Fruit fly (Drosophila melanogaster) whole organism, prepupa: ENCODE measurements around the gene SC35.
A peak's percentile ranks its signal among the peaks of the same experiment; 100 is the strongest.

Source experiments
- Blimp-1 ChIP-seq: fragments of 200-800 bp; sonication (Bioruptor generic); optimal IDR thresholded peaks from 3 replicates; lab custom pipeline; 2017; ENCODE audit warnings: missing biosample characterization, missing genetic modification characterization, mild to moderate bottlenecking, moderate library complexity, missing genetic modification reagents
- CG10669 ChIP-seq: fragments of 200-800 bp; sonication (Bioruptor generic); optimal IDR thresholded peaks from 3 replicates; lab custom pipeline; 2018; ENCODE audit warnings: missing biosample characterization, mild to moderate bottlenecking, missing genetic modification characterization, moderate library complexity
- CG11902 ChIP-seq: fragments of 200-800 bp; sonication (Bioruptor generic); optimal IDR thresholded peaks from 3 replicates; lab custom pipeline; 2016; ENCODE audit warnings: missing biosample characterization, missing genetic modification characterization
- CG1621 ChIP-seq: fragments of 200-800 bp; sonication (Bioruptor generic); optimal IDR thresholded peaks from 3 replicates; lab custom pipeline; 2018; ENCODE audit warnings: missing biosample characterization, mild to moderate bottlenecking, missing genetic modification characterization
- CG16779 ChIP-seq: fragments of 200-800 bp; sonication (Bioruptor generic); optimal IDR thresholded peaks from 3 replicates; lab custom pipeline; 2017; ENCODE audit warnings: missing biosample characterization, mild to moderate bottlenecking, missing genetic modification characterization
- CG3032 ChIP-seq: fragments of 200-800 bp; optimal IDR thresholded peaks from 2 replicates; lab custom pipeline; 2019; ENCODE audit warnings: missing biosample characterization, mild to moderate bottlenecking, missing genetic modification characterization, moderate library complexity
- CG31627 ChIP-seq: fragments of 200-800 bp; sonication (Bioruptor generic); optimal IDR thresholded peaks from 3 replicates; lab custom pipeline; 2016; ENCODE audit warnings: missing biosample characterization, missing genetic modification characterization
- CG3919 ChIP-seq: fragments of 200-800 bp; sonication (Bioruptor generic); optimal IDR thresholded peaks from 3 replicates; lab custom pipeline; 2016; ENCODE audit warnings: missing biosample characterization, missing genetic modification characterization
- CG4318 ChIP-seq: fragments of 200-800 bp; sonication (Bioruptor generic); optimal IDR thresholded peaks from 3 replicates; lab custom pipeline; 2017; ENCODE audit warnings: missing biosample characterization, mild to moderate bottlenecking, missing genetic modification characterization
- CG6276 ChIP-seq: fragments of 200-800 bp; sonication (Bioruptor generic); optimal IDR thresholded peaks from 2 replicates; lab custom pipeline; 2017; ENCODE audit warnings: missing biosample characterization, mild to moderate bottlenecking, missing genetic modification characterization
- CG6792 ChIP-seq: fragments of 200-800 bp; sonication (Bioruptor generic); optimal IDR thresholded peaks from 3 replicates; lab custom pipeline; 2016; ENCODE audit warnings: missing biosample characterization, missing genetic modification characterization
- CG6808 ChIP-seq: fragments of 200-800 bp; sonication (Bioruptor generic); optimal IDR thresholded peaks from 3 replicates; lab custom pipeline; 2017; ENCODE audit warnings: missing biosample characterization, missing genetic modification characterization, mild to moderate bottlenecking, moderate library complexity, missing genetic modification reagents
- CG7368 ChIP-seq: fragments of 200-800 bp; sonication (Bioruptor generic); optimal IDR thresholded peaks from 3 replicates; lab custom pipeline; 2016; ENCODE audit warnings: missing biosample characterization, missing genetic modification characterization
- CG8119 ChIP-seq: fragments of 200-800 bp; sonication (Bioruptor generic); IDR thresholded peaks from 3 replicates; pipeline ENCODE4 v1.3.6; 2022; ENCODE audit warnings: missing biosample characterization, missing genetic modification characterization
- CG8319 ChIP-seq: fragments of 200-800 bp; sonication (Bioruptor generic); optimal IDR thresholded peaks from 3 replicates; lab custom pipeline; 2016; ENCODE audit warnings: missing biosample characterization, missing genetic modification characterization
- CG9139 ChIP-seq: fragments of 200-800 bp; sonication (Bioruptor generic); optimal IDR thresholded peaks from 3 replicates; lab custom pipeline; 2017; ENCODE audit warnings: missing biosample characterization, mild to moderate bottlenecking, missing genetic modification characterization
- Eip75B ChIP-seq: fragments of 200-800 bp; sonication (Bioruptor generic); optimal IDR thresholded peaks from 3 replicates; lab custom pipeline; 2016; ENCODE audit warnings: missing biosample characterization, missing genetic modification characterization
- Eip78C ChIP-seq: fragments of 200-800 bp; sonication (Bioruptor generic); peaks from one replicate; lab custom pipeline; 2016; ENCODE audit warnings: missing biosample characterization, missing genetic modification characterization
- Eip93F ChIP-seq: fragments of 200-800 bp; sonication (Bioruptor generic); optimal IDR thresholded peaks from 2 replicates; lab custom pipeline; 2016; ENCODE audit warnings: missing biosample characterization, mild to moderate bottlenecking, missing genetic modification characterization
- Ets21C ChIP-seq: fragments of 200-800 bp; sonication (Bioruptor generic); optimal IDR thresholded peaks from 3 replicates; lab custom pipeline; 2016; ENCODE audit warnings: missing biosample characterization, missing genetic modification characterization
- Gug ChIP-seq: fragments of 200-800 bp; sonication (Bioruptor generic); IDR thresholded peaks from 2 replicates; pipeline ENCODE4 v1.3.6; 2022; ENCODE audit warnings: missing biosample characterization, missing genetic modification characterization
- Hr39 ChIP-seq: fragments of 200-800 bp; sonication (Bioruptor generic); optimal IDR thresholded peaks from 2 replicates; lab custom pipeline; 2016; ENCODE audit warnings: missing biosample characterization, missing genetic modification characterization
- Met ChIP-seq: fragments of 200-800 bp; sonication (Bioruptor generic); optimal IDR thresholded peaks from 3 replicates; lab custom pipeline; 2016; ENCODE audit warnings: missing biosample characterization, missing genetic modification characterization
- OdsH ChIP-seq: fragments of 200-800 bp; sonication (Bioruptor generic); optimal IDR thresholded peaks from 3 replicates; lab custom pipeline; 2016; ENCODE audit warnings: missing biosample characterization, missing genetic modification characterization
- Smox ChIP-seq: fragments of 200-800 bp; sonication (Bioruptor generic); optimal IDR thresholded peaks from 3 replicates; lab custom pipeline; 2016; ENCODE audit warnings: missing biosample characterization, missing genetic modification characterization
- Sox102F ChIP-seq: fragments of 200-800 bp; sonication (Bioruptor generic); optimal IDR thresholded peaks from 2 replicates; lab custom pipeline; 2016; ENCODE audit warnings: missing biosample characterization, mild to moderate bottlenecking, missing genetic modification characterization
- Sox14 ChIP-seq: fragments of 200-800 bp; sonication (Bioruptor generic); optimal IDR thresholded peaks from 3 replicates; lab custom pipeline; 2016; ENCODE audit warnings: missing biosample characterization, missing genetic modification characterization
- achi ChIP-seq: fragments of 200-800 bp; sonication (Bioruptor generic); optimal IDR thresholded peaks from 3 replicates; lab custom pipeline; 2016; ENCODE audit warnings: missing biosample characterization, missing genetic modification characterization
- acj6 ChIP-seq: fragments of 200-800 bp; sonication (Bioruptor generic); optimal IDR thresholded peaks from 3 replicates; lab custom pipeline; 2016; ENCODE audit warnings: missing biosample characterization, missing genetic modification characterization
- cyc ChIP-seq: fragments of 200-800 bp; sonication (Bioruptor generic); optimal IDR thresholded peaks from 3 replicates; lab custom pipeline; 2016; ENCODE audit warnings: missing biosample characterization, missing genetic modification characterization
- dsx ChIP-seq: fragments of 200-800 bp; optimal IDR thresholded peaks from 3 replicates; lab custom pipeline; 2019; ENCODE audit warnings: missing biosample characterization, mild to moderate bottlenecking, missing genetic modification characterization, moderate library complexity; ENCODE audit not compliant: poor library complexity, severe bottlenecking
- eg ChIP-seq: fragments of 200-800 bp; sonication (Bioruptor generic); IDR thresholded peaks from 3 replicates; pipeline ENCODE4 v1.3.6; 2022; ENCODE audit warnings: missing biosample characterization, missing genetic modification characterization
- esn ChIP-seq: fragments of 200-800 bp; sonication (Bioruptor generic); optimal IDR thresholded peaks from 2 replicates; lab custom pipeline; 2016; ENCODE audit warnings: missing biosample characterization, mild to moderate bottlenecking, missing genetic modification characterization, moderate library complexity
- fd59A ChIP-seq: fragments of 200-800 bp; sonication (Bioruptor generic); optimal IDR thresholded peaks from 2 replicates; lab custom pipeline; 2017; ENCODE audit warnings: missing biosample characterization, mild to moderate bottlenecking, missing genetic modification characterization, missing genetic modification reagents
- fd85E ChIP-seq: fragments of 200-800 bp; sonication (Bioruptor generic); optimal IDR thresholded peaks from 3 replicates; lab custom pipeline; 2016; ENCODE audit warnings: missing biosample characterization, missing genetic modification characterization
- fkh ChIP-seq: fragments of 200-800 bp; sonication (Bioruptor generic); optimal IDR thresholded peaks from 3 replicates; lab custom pipeline; 2017; ENCODE audit warnings: missing biosample characterization, mild to moderate bottlenecking, missing genetic modification characterization, moderate library complexity
- lz ChIP-seq: fragments of 200-800 bp; sonication (Bioruptor generic); optimal IDR thresholded peaks from 3 replicates; lab custom pipeline; 2016; ENCODE audit warnings: missing biosample characterization, missing genetic modification characterization
- net ChIP-seq: fragments of 200-800 bp; sonication (Bioruptor generic); optimal IDR thresholded peaks from 3 replicates; lab custom pipeline; 2016; ENCODE audit warnings: missing biosample characterization, missing genetic modification characterization
- pdm3 ChIP-seq: fragments of 200-800 bp; sonication (Bioruptor generic); optimal IDR thresholded peaks from 3 replicates; lab custom pipeline; 2016; ENCODE audit warnings: missing biosample characterization, missing genetic modification characterization
- salr ChIP-seq, 2 experiments: fragments of 200-800 bp; sonication (Bioruptor generic); optimal IDR thresholded peaks; 3 replicates each; lab custom pipeline; 2016 to 2018; ENCODE audit warnings: missing biosample characterization in 2 of 2, missing genetic modification characterization in 2 of 2, mild to moderate bottlenecking in 1 of 2
- spab ChIP-seq: fragments of 200-800 bp; sonication (Bioruptor generic); optimal IDR thresholded peaks from 2 replicates; lab custom pipeline; 2017; ENCODE audit warnings: missing biosample characterization, mild to moderate bottlenecking, missing genetic modification characterization, missing genetic modification reagents
- ss ChIP-seq, 2 experiments: fragments of 200-800 bp; sonication (Bioruptor generic); optimal IDR thresholded peaks; 2 replicates in 1 of 2; 3 replicates in 1 of 2; lab custom pipeline; 2017 to 2018; ENCODE audit warnings: mild to moderate bottlenecking in 2 of 2, missing biosample characterization in 2 of 2, missing genetic modification characterization in 2 of 2, moderate library complexity in 1 of 2
- svp ChIP-seq: fragments of 200-800 bp; sonication (Bioruptor generic); peaks from one replicate; lab custom pipeline; 2016; ENCODE audit warnings: missing biosample characterization, missing genetic modification characterization
- vri ChIP-seq: fragments of 200-800 bp; sonication (Bioruptor generic); optimal IDR thresholded peaks from 3 replicates; lab custom pipeline; 2016; ENCODE audit warnings: missing biosample characterization, mild to moderate bottlenecking, missing genetic modification characterization

Gene SC35

DNA sequence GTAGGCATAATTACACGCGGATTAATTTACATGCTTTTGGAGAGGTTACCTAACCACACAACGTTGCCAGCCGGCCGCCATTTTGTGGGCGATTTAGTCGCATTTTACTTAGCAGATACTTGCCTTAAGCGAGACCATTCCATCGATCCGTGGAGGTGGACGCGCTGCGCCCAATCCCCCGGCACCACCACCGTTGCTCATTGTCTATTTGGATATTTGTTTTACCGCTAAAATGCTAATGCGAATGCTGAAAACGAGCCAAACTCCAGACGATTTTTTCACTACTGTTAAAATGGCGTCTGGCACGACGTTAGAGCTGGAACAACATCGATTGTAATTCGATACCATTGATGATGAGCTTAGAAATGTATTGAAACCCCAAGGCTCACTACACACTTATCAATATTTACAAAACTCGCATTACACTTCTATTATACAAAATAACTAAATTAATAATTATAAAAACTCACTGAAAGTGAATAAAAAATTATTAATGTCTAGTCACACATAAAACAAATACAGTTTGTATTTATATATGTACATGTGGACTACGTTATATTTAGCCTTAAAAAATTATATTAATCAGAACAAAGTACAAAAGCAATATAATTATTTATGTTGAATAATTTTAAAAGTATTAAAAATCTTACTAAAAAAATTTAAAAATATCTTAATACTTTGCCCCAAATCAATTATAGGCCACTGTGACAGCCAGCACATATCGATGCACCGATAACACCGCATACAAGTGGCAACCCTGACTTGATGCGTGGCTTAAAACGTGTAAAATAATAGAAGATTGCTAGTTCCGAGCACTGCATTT is 542 bp downstream of the SC35 start, which contains the start of gene eRF3 (continued):
- TF ChIP-seq OdsH = peak; percentile 67
- TF ChIP-seq Ets21C = no peak
- TF ChIP-seq CG1621 (tag; lab: Kevin White, UChicago) = no peak
- TF ChIP-seq Smox (GFP tag; lab: Kevin White, UChicago) = peak; percentile 55
- TF ChIP-seq CG6792 = peak; percentile 42
- peak; percentile 38 for TF ChIP-seq fkh (GFP tag; lab: Kevin White, UChicago)
- no peak for TF ChIP-seq CG16779
- peak; percentile 68 for TF ChIP-seq CG4318 (GFP tag; lab: Kevin White, UChicago)
- peak; percentile 76 for TF ChIP-seq CG8319
- no peak for TF ChIP-seq CG6276 (GFP tag; lab: Kevin White, UChicago)
- peak; percentile 85 for TF ChIP-seq Eip78C (GFP tag; lab: Kevin White, UChicago)
- peak in 1 of 2 experiments; percentile 71 for TF ChIP-seq salr (GFP tag; optimal IDR thresholded peaks at IDR 0.05; lab: Kevin White, UChicago)
- TF ChIP-seq svp = peak; percentile 88
- peak; percentile 46 for TF ChIP-seq dsx (GFP tag; lab: Kevin White, UChicago)
- TF ChIP-seq eg (GFP tag; lab: Robert Waterston, UW) = peak; percentile 69

- TF ChIP-seq lz (GFP tag; lab: Kevin White, UChicago) = no peak
- no peak for TF ChIP-seq CG6276 (GFP tag; lab: Kevin White, UChicago)
- TF ChIP-seq net (GFP tag; lab: Kevin White, UChicago) = no peak
- no peak for TF ChIP-seq spab (GFP tag; lab: Kevin White, UChicago)
- TF ChIP-seq CG7368 (GFP tag; lab: Kevin White, UChicago) = no peak
- no peak for TF ChIP-seq CG6808
- no peak for TF ChIP-seq CG6792
- TF ChIP-seq Blimp-1 (GFP tag; lab: Kevin White, UChicago) = no peak
- no peak for TF ChIP-seq salr (GFP tag; optimal IDR thresholded peaks at IDR 0.05; lab: Kevin White, UChicago)
- no peak for TF ChIP-seq Sox102F (GFP tag; lab: Kevin White, UChicago)
- TF ChIP-seq achi (GFP tag; lab: Kevin White, UChicago) = no peak
- TF ChIP-seq eg (GFP tag; lab: Robert Waterston, UW) = no peak
- TF ChIP-seq esn = no peak
- TF ChIP-seq CG10669 (GFP tag; lab: Kevin White, UChicago) = no peak
- TF ChIP-seq ss (GFP tag; optimal IDR thresholded peaks at IDR 0.05; lab: Kevin White, UChicago) = no peak
- TF ChIP-seq CG16779 = no peak
- no peak for TF ChIP-seq Sox14
- TF ChIP-seq fd85E (GFP tag; lab: Kevin White, UChicago) = no peak
- no peak for TF ChIP-seq vri (GFP tag; lab: Kevin White, UChicago)
- TF ChIP-seq pdm3 (GFP tag; lab: Kevin White, UChicago) = no peak
These were observed 3.7 kb downstream of the SC35 start, which contains the start of gene CG5435 for dm6 chr2L:12430792-12431191. Gene CG5435, minus strand, starts transcription at chr2L:12430892.

DNA sequence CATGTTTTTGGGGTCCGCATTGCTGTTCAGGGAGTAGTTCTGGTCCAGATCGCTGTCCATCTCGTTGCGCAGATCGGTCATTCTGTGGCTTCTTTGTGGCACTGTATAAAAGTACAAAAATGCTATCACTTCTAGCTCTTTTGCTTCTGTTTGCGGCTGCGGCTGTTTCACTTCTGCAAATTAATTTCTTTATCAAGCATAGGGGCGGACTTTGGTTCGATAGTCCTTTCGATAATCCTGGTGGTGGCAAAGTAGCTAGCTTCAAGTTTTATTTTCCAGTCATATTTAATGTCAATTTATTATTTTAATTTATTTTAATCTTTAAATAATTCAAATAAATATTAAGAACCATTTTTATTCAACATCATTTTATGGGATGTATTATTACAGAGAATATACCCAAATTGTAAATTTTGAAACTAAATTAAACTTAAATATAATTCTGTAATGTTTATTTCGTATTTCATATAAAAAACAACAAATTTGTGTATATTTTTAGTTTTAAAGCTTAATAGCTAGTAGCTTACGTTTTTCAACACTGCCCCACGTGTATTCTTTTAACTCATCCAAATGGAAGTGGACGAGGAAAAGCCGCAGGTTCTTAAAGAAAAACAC is 6.9 kb downstream of the SC35 start, which contains the start of the genes CG5446 and Trm1:
Gene CG5446 (minus strand): TSS at position 223 of the 615 bp plus-strand sequence.
Gene Trm1 (plus strand): TSS at position 542 of the 615 bp plus-strand sequence.
- TF ChIP-seq CG8119 (GFP tag; lab: Robert Waterston, UW) = peak; percentile 42; the same call in 1 of the 3 replicates
- no peak for TF ChIP-seq Gug
- TF ChIP-seq cyc (GFP tag; lab: Kevin White, UChicago) = peak; percentile 26
- peak; percentile 45 for TF ChIP-seq CG16779
- peak; percentile 40 for TF ChIP-seq CG9139 (GFP tag; lab: Kevin White, UChicago)
- TF ChIP-seq Eip93F = peak; percentile 18
- peak; percentile 22 for TF ChIP-seq CG31627
- TF ChIP-seq Hr39 = no peak
- TF ChIP-seq fd59A (GFP tag; lab: Kevin White, UChicago) = no peak
- no peak for TF ChIP-seq CG1621 (tag; lab: Kevin White, UChicago)
- TF ChIP-seq CG4318 (GFP tag; lab: Kevin White, UChicago) = no peak
- TF ChIP-seq CG3919 (GFP tag; lab: Kevin White, UChicago) = peak; percentile 62
- TF ChIP-seq Met (GFP tag; lab: Kevin White, UChicago) = peak; percentile 63
- TF ChIP-seq Blimp-1 (GFP tag; lab: Kevin White, UChicago) = peak; percentile 27
- peak; percentile 52 for TF ChIP-seq acj6 (GFP tag; lab: Kevin White, UChicago)
- peak; percentile 50 for TF ChIP-seq OdsH
- TF ChIP-seq eg (GFP tag; lab: Robert Waterston, UW) = peak; percentile 23; the same call in 1 of the 3 replicates
- TF ChIP-seq pdm3 (GFP tag; lab: Kevin White, UChicago) = peak; percentile 43
- peak; percentile 18 for TF ChIP-seq Sox14
- TF ChIP-seq Eip78C (GFP tag; lab: Kevin White, UChicago) = peak; percentile 83
- peak; percentile 33 for TF ChIP-seq Eip75B (GFP tag; lab: Kevin White, UChicago)
- TF ChIP-seq net (GFP tag; lab: Kevin White, UChicago) = peak; percentile 43
- no peak for TF ChIP-seq CG11902 (GFP tag; lab: Kevin White, UChicago)
- peak; percentile 40 for TF ChIP-seq vri (GFP tag; lab: Kevin White, UChicago)
- TF ChIP-seq CG3032 (tag; lab: Kevin White, UChicago) = peak; percentile 70
